Worm (Caenorhabditis elegans) whole organism, late embryonic: ENCODE data around the gene ugt-38.

Experiments used
- C38D4.7 ChIP-seq: fragments of 200-800 bp; sonication (Bioruptor generic); optimal IDR thresholded peaks from 2 replicates; lab custom pipeline; 2018; ENCODE audit warnings: mild to moderate bottlenecking, missing genetic modification characterization, moderate library complexity, missing compliant biosample characterization
- K09A11.1 ChIP-seq: sonication (generic microtip); optimal IDR thresholded peaks from 2 replicates; lab custom pipeline; 2017; ENCODE audit warnings: antibody characterized with exemption, mild to moderate bottlenecking, missing genetic modification characterization, missing compliant biosample characterization; ENCODE audit not compliant: insufficient read depth
- ama-1 ChIP-seq: fragments of 150-350 bp; optimal IDR thresholded peaks from 2 replicates; lab custom pipeline; 2014
- ceh-18 ChIP-seq: sonication (generic microtip); optimal IDR thresholded peaks from 2 replicates; lab custom pipeline; 2016; ENCODE audit warnings: missing genetic modification characterization, missing compliant biosample characterization
- ceh-24 ChIP-seq: sonication (generic microtip); optimal IDR thresholded peaks from 2 replicates; lab custom pipeline; 2016; ENCODE audit warnings: mild to moderate bottlenecking, missing genetic modification characterization, missing compliant biosample characterization
- npax-4 ChIP-seq: sonication (generic microtip); optimal IDR thresholded peaks from 2 replicates; lab custom pipeline; 2016; ENCODE audit warnings: missing genetic modification characterization, missing compliant biosample characterization
- pag-3 ChIP-seq: sonication (generic microtip); optimal IDR thresholded peaks from 2 replicates; lab custom pipeline; 2016; ENCODE audit warnings: missing compliant biosample characterization, missing genetic modification characterization, borderline replicate concordance

DNA sequence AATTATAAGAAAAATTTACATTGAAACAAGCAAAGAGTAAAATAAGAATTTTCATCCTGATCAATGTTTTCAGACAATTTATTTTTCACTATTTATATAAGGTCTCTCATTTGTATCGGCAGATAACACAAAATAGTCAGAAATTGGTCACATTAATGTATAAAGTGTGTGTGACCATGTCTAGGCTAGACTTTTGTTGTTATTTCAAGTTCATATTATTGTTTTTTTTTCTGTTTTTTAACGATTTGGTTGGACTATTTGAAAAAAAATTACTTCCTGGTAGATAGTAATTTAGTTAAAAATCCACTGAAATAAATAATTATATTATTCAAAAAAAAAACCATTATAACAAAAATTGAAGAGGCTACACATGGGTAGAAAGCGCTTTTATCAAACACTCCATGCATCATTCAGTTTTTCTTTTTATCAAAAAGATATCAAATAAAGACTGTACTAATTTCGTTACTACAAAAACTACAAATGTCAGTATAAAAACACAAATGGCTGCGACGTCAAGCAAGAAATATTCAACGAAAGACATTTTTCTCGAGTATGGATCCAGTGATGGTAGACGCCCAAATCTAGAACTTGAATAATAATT lies 1.9 kb downstream of the ugt-38 start, which contains the start of gene ugt-37:
- TF ChIP-seq C38D4.7 (GFP tag; lab: Kevin White, UChicago): no peak
- TF ChIP-seq pag-3 (tag; lab: Kevin White, UChicago): no peak
- no peak for TF ChIP-seq npax-4 (tag; lab: Kevin White, UChicago)
- TF ChIP-seq ceh-18 (tag; lab: Kevin White, UChicago): no peak
- TF ChIP-seq ceh-24: no peak
- no peak for TF ChIP-seq ama-1
- TF ChIP-seq K09A11.1 (tag; lab: Kevin White, UChicago): no peak
